Worm (Caenorhabditis elegans): Measurements from ENCODE around the gene gst-13.
A peak's percentile ranks its signal among the peaks of the same experiment; 100 is the strongest.

ce11 chrII:9273984-9274383 lies 42.7 kb downstream of the gst-13 start:
- TF ChIP-seq flt-1 (GFP tag; IDR thresholded peaks at IDR 0.05) (peak; percentile 12; the same call in 1 of the 2 replicates), ama-1 (optimal IDR thresholded peaks at IDR 0.05) (no peak)
